Worm (Caenorhabditis elegans): ENCODE results near the gene Y54G2A.10.
"Not testable (repeated sequence)": the region's sequence is repeated elsewhere in the genome, so short reads cannot be mapped to it uniquely, and the experiment has no call there.

Gene Y54G2A.10

ce11 chrIV:2799890-2800289 lies 401 bp downstream of the Y54G2A.10 start:
- TF ChIP-seq lin-13 (GFP tag; optimal IDR thresholded peaks at IDR 0.05) (no peak), nhr-20 (tag; optimal IDR thresholded peaks at IDR 0.05) (no peak), unc-86 (tag; optimal IDR thresholded peaks at IDR 0.05) (no peak), egl-27 (tag; optimal IDR thresholded peaks at IDR 0.05) (no peak), tbx-2 (tag; optimal IDR thresholded peaks at IDR 0.05) (no peak), efl-1 (optimal IDR thresholded peaks at IDR 0.05) (no peak), efl-1 (GFP tag; optimal IDR thresholded peaks at IDR 0.05 in 1 of 2) (peak in 1 of 2 experiments; percentile 41), tlp-1 (tag; optimal IDR thresholded peaks at IDR 0.05) (no peak), fos-1 (tag; optimal IDR thresholded peaks at IDR 0.05) (no peak)

- no peak for TF ChIP-seq ztf-4 (tag; optimal IDR thresholded peaks at IDR 0.05)
- TF ChIP-seq rnt-1 (tag; optimal IDR thresholded peaks at IDR 0.05) = peak; percentile 9
- peak in 1 of 2 experiments; percentile 48 for TF ChIP-seq efl-1 (optimal IDR thresholded peaks at IDR 0.05)
- peak in 1 of 2 experiments; percentile 3 for TF ChIP-seq efl-1 (GFP tag; optimal IDR thresholded peaks at IDR 0.05 in 1 of 2)
- TF ChIP-seq F16B12.6 (tag; optimal IDR thresholded peaks at IDR 0.05) = no peak
- peak; percentile 6 for TF ChIP-seq nhr-71 (tag; optimal IDR thresholded peaks at IDR 0.05)
- peak; percentile 4 for TF ChIP-seq hpl-2 (GFP tag; optimal IDR thresholded peaks at IDR 0.05)
These were observed 1.5 kb downstream of the Y54G2A.10 start for ce11 chrIV:2801004-2801403.

DNA sequence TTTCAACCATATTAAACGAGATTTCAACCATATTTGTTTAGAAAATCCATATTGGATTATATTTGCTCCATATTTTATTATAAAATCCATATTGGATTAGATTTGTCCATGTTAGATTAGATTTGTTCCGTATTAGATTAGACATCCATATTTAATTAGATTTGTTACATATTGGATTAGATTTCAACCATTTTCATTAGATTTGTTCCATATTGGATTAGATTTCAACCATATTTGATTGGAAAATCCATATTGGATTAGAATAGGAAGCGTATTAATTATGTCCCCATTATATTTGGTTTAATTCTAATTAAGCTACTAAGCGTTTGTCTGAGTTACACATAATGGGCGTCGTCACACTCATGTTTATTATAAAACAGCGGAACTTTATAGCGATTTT lies 2.1 kb downstream of the Y54G2A.10 start, which contains the start of gene Y54G2A.44:
Y54G2A.44 (plus strand) TSS at position 301 of the 400 bp plus-strand sequence.
- not testable (repeated sequence) for TF ChIP-seq hlh-4 (tag; optimal IDR thresholded peaks at IDR 0.05); lin-35 (GFP tag; optimal IDR thresholded peaks at IDR 0.05); zip-4 (GFP tag; optimal IDR thresholded peaks at IDR 0.05)

ce11 chrIV:2802193-2802592 lies 2.7 kb downstream of the Y54G2A.10 start:
- TF ChIP-seq efl-1 (optimal IDR thresholded peaks at IDR 0.05) (no peak), efl-1 (GFP tag; optimal IDR thresholded peaks at IDR 0.05 in 1 of 2) (peak in 1 of 2 experiments; percentile 85), C16A3.4 (tag; optimal IDR thresholded peaks at IDR 0.05) (no peak)

- TF ChIP-seq Y116A8C.19 (tag; optimal IDR thresholded peaks at IDR 0.05; ENCODE audit: borderline replicate concordance) (no peak), grh-1 (GFP tag; IDR thresholded peaks at IDR 0.05) (no peak), swsn-7 (tag; optimal IDR thresholded peaks at IDR 0.05) (no peak), ceh-63 (GFP tag; optimal IDR thresholded peaks at IDR 0.05) (no peak), egl-13 (tag; optimal IDR thresholded peaks at IDR 0.05) (no peak), nhr-76 (tag; optimal IDR thresholded peaks at IDR 0.05) (no peak), fos-1 (tag; optimal IDR thresholded peaks at IDR 0.05) (no peak), C16A3.4 (tag; optimal IDR thresholded peaks at IDR 0.05) (no peak), pax-3 (tag; optimal IDR thresholded peaks at IDR 0.05) (no peak), alr-1 (tag; optimal IDR thresholded peaks at IDR 0.05; ENCODE audit: borderline replicate concordance) (no peak), nhr-19 (GFP tag; conservative IDR thresholded peaks at IDR 0.05) (no peak), fkh-8 (tag; optimal IDR thresholded peaks at IDR 0.05) (no peak), elt-2 (tag; optimal IDR thresholded peaks at IDR 0.05) (no peak), rnt-1 (tag; optimal IDR thresholded peaks at IDR 0.05) (no peak)
These were observed 4.2 kb downstream of the Y54G2A.10 start, which contains the start of gene Y54G2A.32 for ce11 chrIV:2803652-2804051. Gene Y54G2A.32, plus strand, starts transcription at chrIV:2803952.

ce11 chrIV:2805525-2805924 lies 6.0 kb downstream of the Y54G2A.10 start, which contains the start of gene Y54G2A.45:
Gene Y54G2A.45, plus strand, starts transcription at chrIV:2805857.
- TF ChIP-seq lin-35 (GFP tag; optimal IDR thresholded peaks at IDR 0.05) (peak in 1 of 2 experiments; percentile 55), ceh-82 (tag; optimal IDR thresholded peaks at IDR 0.05) (peak in 1 of 3 experiments; percentile 6), nhr-19 (GFP tag; conservative IDR thresholded peaks at IDR 0.05) (peak; percentile 26), unc-98 (GFP tag; IDR thresholded peaks at IDR 0.05) (no peak), lin-15B (tag; optimal IDR thresholded peaks at IDR 0.05) (no peak), dsc-1 (tag; optimal IDR thresholded peaks at IDR 0.05) (peak; percentile 18), unc-130 (tag; optimal IDR thresholded peaks at IDR 0.05) (no peak), grh-1 (GFP tag; IDR thresholded peaks at IDR 0.05) (no peak), nhr-71 (tag; optimal IDR thresholded peaks at IDR 0.05) (peak; percentile 61), lsy-2 (tag; optimal IDR thresholded peaks at IDR 0.05) (peak in 1 of 2 experiments; percentile 57), nhr-77 (tag; optimal IDR thresholded peaks at IDR 0.05) (peak; percentile 5), sup-37 (GFP tag; optimal IDR thresholded peaks at IDR 0.05) (no peak), swsn-7 (tag; optimal IDR thresholded peaks at IDR 0.05) (peak; percentile 23), lin-39 (tag; optimal IDR thresholded peaks at IDR 0.05) (no peak), nhr-237 (tag; optimal IDR thresholded peaks at IDR 0.05) (no peak), ceh-8 (GFP tag; optimal IDR thresholded peaks at IDR 0.05) (no peak), egl-13 (tag; optimal IDR thresholded peaks at IDR 0.05) (peak; percentile 18), rnt-1 (tag; optimal IDR thresholded peaks at IDR 0.05) (peak; percentile 60), nhr-47 (tag; optimal IDR thresholded peaks at IDR 0.05) (peak; percentile 57), hpl-2 (GFP tag; optimal IDR thresholded peaks at IDR 0.05) (peak; percentile 1), aha-1 (tag; optimal IDR thresholded peaks at IDR 0.05) (no peak)
